Worm (Caenorhabditis elegans) whole organism, L4/young adult: ENCODE data around the gene F46F2.5.

Source experiments
- dao-5 ChIP-seq: sonication (generic microtip); optimal IDR thresholded peaks from 2 replicates; lab custom pipeline; 2016; ENCODE audit warnings: missing genotype, missing genetic modification characterization, moderate library complexity, missing compliant biosample characterization
- him-1 ChIP-seq: sonication (generic microtip); optimal IDR thresholded peaks from 2 replicates; lab custom pipeline; 2016; ENCODE audit warnings: missing genotype, missing genetic modification reagents, missing genetic modification characterization, missing compliant biosample characterization

- no peak for TF ChIP-seq dao-5
- no peak for TF ChIP-seq him-1
Measured at ce11 chrX:15233684-15234083, 28.8 kb upstream of the F46F2.5 start.
